Fruit fly (Drosophila melanogaster): ENCODE measurements around the gene CG9135.

Gene CG9135

dm6 chr2L:6045972-6046718, 4.5 kb upstream of the CG9135 start, which contains the start of gene Pfas (continued):
- TF ChIP-seq Nf-YA (GFP tag; IDR thresholded peaks at IDR 0.05) (no peak), row (GFP tag; IDR thresholded peaks at IDR 0.05) (peak; percentile 82), CG10959 (GFP tag; IDR thresholded peaks at IDR 0.05) (peak; percentile 54), YL-1 (GFP tag; optimal IDR thresholded peaks at IDR 0.05) (peak; percentile 65), hth (optimal IDR thresholded peaks at IDR 0.05) (no peak), NFAT (GFP tag; IDR thresholded peaks at IDR 0.05) (peak; percentile 54; the same call in 1 of the 2 replicates), kay (GFP tag; optimal IDR thresholded peaks at IDR 0.05) (peak; percentile 45), Gsc (GFP tag; IDR thresholded peaks at IDR 0.05) (no peak), zf30C (GFP tag; optimal IDR thresholded peaks at IDR 0.05) (no peak), CG16815 (GFP tag; optimal IDR thresholded peaks at IDR 0.05) (no peak), schlank (tag; optimal IDR thresholded peaks at IDR 0.05) (peak; percentile 45), CG9817 (tag; optimal IDR thresholded peaks at IDR 0.05) (peak; percentile 31), dysf (GFP tag; IDR thresholded peaks at IDR 0.05) (peak; percentile 51; the same call in 2 of the 3 replicates), dm (GFP tag; optimal IDR thresholded peaks at IDR 0.05) (peak; percentile 39), Atf6 (GFP tag; IDR thresholded peaks at IDR 0.05) (peak; percentile 61), vnd (GFP tag; IDR thresholded peaks at IDR 0.05; ENCODE audit: partially characterized antibody) (no peak), pum (GFP tag; optimal IDR thresholded peaks at IDR 0.05) (no peak), Taf1 (GFP tag; IDR thresholded peaks at IDR 0.05) (no peak), gro (GFP tag; optimal IDR thresholded peaks at IDR 0.05) (peak; percentile 84), CG31365 (tag; optimal IDR thresholded peaks at IDR 0.05) (peak; percentile 55), Meics (GFP tag; optimal IDR thresholded peaks at IDR 0.05) (peak; percentile 75), danr (GFP tag; IDR thresholded peaks at IDR 0.05) (no peak), CG1233 (GFP tag; optimal IDR thresholded peaks at IDR 0.05) (peak; percentile 54), Abd-B (GFP tag; optimal IDR thresholded peaks at IDR 0.05) (no peak), Lhr (GFP tag; optimal IDR thresholded peaks at IDR 0.05) (no peak), wek (GFP tag; optimal IDR thresholded peaks at IDR 0.05) (no peak), PHDP (tag; optimal IDR thresholded peaks at IDR 0.05) (peak; percentile 66), onecut (GFP tag; IDR thresholded peaks at IDR 0.05) (peak; percentile 43; the same call in 1 of the 2 replicates), tgo (GFP tag; IDR thresholded peaks at IDR 0.05) (no peak; the same call in 2 of the 3 replicates), BEAF-32 (GFP tag; optimal IDR thresholded peaks at IDR 0.05) (no peak), hb (GFP tag; IDR thresholded peaks at IDR 0.05; ENCODE audit: partially characterized antibody) (no peak), gem (tag; optimal IDR thresholded peaks at IDR 0.05) (no peak), sd (tag; optimal IDR thresholded peaks at IDR 0.05) (peak; percentile 90), CG10321 (GFP tag; IDR thresholded peaks at IDR 0.05) (no peak), zfh2 (GFP tag; optimal IDR thresholded peaks at IDR 0.05) (peak; percentile 72), wdn (GFP tag; IDR thresholded peaks at IDR 0.05) (no peak), MTF-1 (GFP tag; optimal IDR thresholded peaks at IDR 0.05; ENCODE audit: borderline replicate concordance) (peak; percentile 26), emc (GFP tag; optimal IDR thresholded peaks at IDR 0.05) (peak; percentile 2), CG31388 (GFP tag; optimal IDR thresholded peaks at IDR 0.05) (no peak), CG17361 (GFP tag; IDR thresholded peaks at IDR 0.05) (no peak; the same call in 2 of the 3 replicates), gce (GFP tag; IDR thresholded peaks at IDR 0.05) (0 out of 3 replicates have a peak, but pooled peaks have one; percentile 30), tx (GFP tag; optimal IDR thresholded peaks at IDR 0.05) (peak; percentile 47), CG8924 (tag; optimal IDR thresholded peaks at IDR 0.05) (peak; percentile 36), CG5180 (GFP tag; optimal IDR thresholded peaks at IDR 0.05) (no peak), CG17359 (tag; optimal IDR thresholded peaks at IDR 0.05) (peak; percentile 22), Ada2b (GFP tag; IDR thresholded peaks at IDR 0.05) (peak; percentile 39; the same call in 1 of the 2 replicates), slbo (GFP tag; IDR thresholded peaks at IDR 0.05) (peak; percentile 65), ase (GFP tag; IDR thresholded peaks at IDR 0.05) (no peak), psq (GFP tag; optimal IDR thresholded peaks at IDR 0.05) (no peak), bcd (GFP tag; optimal IDR thresholded peaks at IDR 0.05) (peak; percentile 40)
